Fruit fly (Drosophila melanogaster) whole organism, embryonic: ENCODE measurements around the gene chic.

ENCODE experiments used
- ATbp ChIP-seq: fragments of 200-800 bp; sonication (Bioruptor generic); optimal IDR thresholded peaks from 2 replicates; lab custom pipeline; 2017; ENCODE audit warnings: missing biosample characterization, mild to moderate bottlenecking, missing genetic modification characterization, missing genetic modification reagents
- Blimp-1 ChIP-seq: fragments of 200-800 bp; sonication (Bioruptor generic); optimal IDR thresholded peaks from 3 replicates; lab custom pipeline; 2018; ENCODE audit warnings: missing biosample characterization, missing genetic modification characterization, mild to moderate bottlenecking, moderate library complexity, missing genetic modification reagents
- CG10462 ChIP-seq: fragments of 200-800 bp; sonication (Bioruptor generic); optimal IDR thresholded peaks from 2 replicates; lab custom pipeline; 2016; ENCODE audit warnings: missing biosample characterization, missing genetic modification characterization
- CG11085 ChIP-seq: fragments of 200-800 bp; sonication (Bioruptor generic); IDR thresholded peaks from 2 replicates; pipeline ENCODE4 v1.3.6; 2022; ENCODE audit warnings: missing biosample characterization, missing genetic modification characterization
- CG11093 ChIP-seq: fragments of 200-800 bp; sonication (Bioruptor generic); IDR thresholded peaks from 3 replicates; pipeline ENCODE4 v1.3.6; 2022; ENCODE audit warnings: missing biosample characterization, missing genetic modification characterization
- CG11456 ChIP-seq: fragments of 200-800 bp; sonication (Bioruptor generic); IDR thresholded peaks from 3 replicates; pipeline ENCODE4 v1.3.6; 2022; ENCODE audit warnings: missing biosample characterization, missing genetic modification characterization
- CG13424 ChIP-seq: fragments of 200-800 bp; sonication (Bioruptor generic); optimal IDR thresholded peaks from 2 replicates; lab custom pipeline; 2019; ENCODE audit warnings: missing biosample characterization, mild to moderate bottlenecking, missing genetic modification characterization, moderate library complexity
- CG14965 ChIP-seq: fragments of 200-800 bp; sonication (Bioruptor generic); optimal IDR thresholded peaks from 2 replicates; lab custom pipeline; 2016; ENCODE audit warnings: missing biosample characterization, missing genetic modification characterization, borderline replicate concordance
- CG16813 ChIP-seq: fragments of 200-800 bp; sonication (Bioruptor generic); IDR thresholded peaks from 3 replicates; pipeline ENCODE4 v1.3.6; 2022; ENCODE audit warnings: missing biosample characterization, missing genetic modification characterization; ENCODE audit not compliant: partially characterized antibody
- CG17328 ChIP-seq: fragments of 200-800 bp; sonication (Bioruptor generic); IDR thresholded peaks from 2 replicates; pipeline ENCODE4 v1.3.6; 2022; ENCODE audit warnings: missing biosample characterization, missing genetic modification characterization
- CG1792 ChIP-seq: fragments of 200-800 bp; sonication (Bioruptor generic); optimal IDR thresholded peaks from 2 replicates; lab custom pipeline; 2016; ENCODE audit warnings: missing biosample characterization, missing genetic modification characterization
- CG18011 ChIP-seq: fragments of 200-800 bp; sonication (Bioruptor generic); optimal IDR thresholded peaks from 2 replicates; lab custom pipeline; 2017; ENCODE audit warnings: missing biosample characterization, missing genetic modification characterization, mild to moderate bottlenecking, moderate library complexity, missing genotype
- CG2129 ChIP-seq: fragments of 200-800 bp; sonication (Bioruptor generic); IDR thresholded peaks from 2 replicates; pipeline ENCODE4 v1.3.6; 2022; ENCODE audit warnings: missing biosample characterization, missing genetic modification characterization; ENCODE audit not compliant: partially characterized antibody
- CG30403 ChIP-seq: fragments of 200-800 bp; sonication (Bioruptor generic); optimal IDR thresholded peaks from 3 replicates; lab custom pipeline; 2016; ENCODE audit warnings: missing biosample characterization, missing genetic modification characterization
- CG4360 ChIP-seq: fragments of 200-800 bp; sonication (Bioruptor generic); IDR thresholded peaks from 2 replicates; pipeline ENCODE4 v1.3.6; 2022; ENCODE audit warnings: missing biosample characterization, missing genetic modification characterization
- CG4820 ChIP-seq: fragments of 200-800 bp; sonication (Bioruptor generic); optimal IDR thresholded peaks from 3 replicates; lab custom pipeline; 2016; ENCODE audit warnings: missing biosample characterization, missing genetic modification characterization
- CG8924 ChIP-seq: fragments of 200-800 bp; optimal IDR thresholded peaks from 3 replicates; lab custom pipeline; 2019; ENCODE audit warnings: missing biosample characterization, mild to moderate bottlenecking, missing genetic modification characterization, moderate library complexity
- CG9932 ChIP-seq: fragments of 200-800 bp; sonication (Bioruptor generic); IDR thresholded peaks from 2 replicates; pipeline ENCODE4 v1.3.6; 2022; ENCODE audit warnings: missing biosample characterization, missing genetic modification characterization
- CkIIα-i1 ChIP-seq: fragments of 200-800 bp; sonication (Bioruptor generic); IDR thresholded peaks from 2 replicates; pipeline ENCODE4 v1.3.6; 2022; ENCODE audit warnings: missing biosample characterization, missing genetic modification characterization
- Dip3 ChIP-seq: fragments of 200-800 bp; sonication (Bioruptor generic); optimal IDR thresholded peaks from 3 replicates; lab custom pipeline; 2016; ENCODE audit warnings: missing biosample characterization, missing genetic modification characterization
- Gsc ChIP-seq: fragments of 200-800 bp; sonication (Bioruptor generic); IDR thresholded peaks from 2 replicates; pipeline ENCODE4 v1.3.6; 2022; ENCODE audit warnings: missing biosample characterization, missing genetic modification characterization
- Hey ChIP-seq: fragments of 200-800 bp; sonication (Bioruptor generic); optimal IDR thresholded peaks from 3 replicates; lab custom pipeline; 2018; ENCODE audit warnings: missing biosample characterization, mild to moderate bottlenecking, missing genetic modification characterization
- Lpt ChIP-seq: fragments of >200 bp; optimal IDR thresholded peaks from 2 replicates; lab custom pipeline; 2018; ENCODE audit warnings: missing biosample characterization, missing genetic modification characterization
- Nf-YA ChIP-seq: fragments of 200-800 bp; sonication (Bioruptor generic); IDR thresholded peaks from 2 replicates; pipeline ENCODE4 v1.3.6; 2022; ENCODE audit warnings: missing biosample characterization, missing genetic modification characterization
- Nf-YC ChIP-seq: fragments of 200-800 bp; optimal IDR thresholded peaks from 3 replicates; lab custom pipeline; 2019; ENCODE audit warnings: missing biosample characterization, mild to moderate bottlenecking, missing genetic modification characterization, moderate library complexity
- Oaz ChIP-seq: fragments of 200-800 bp; sonication (Bioruptor generic); IDR thresholded peaks from 2 replicates; pipeline ENCODE4 v1.3.6; 2022; ENCODE audit warnings: missing biosample characterization, missing genetic modification characterization
- Pdp1 ChIP-seq, 2 experiments: fragments of 200-800 bp; sonication (Bioruptor generic); optimal IDR thresholded peaks; 3 replicates each; lab custom pipeline; 2016; ENCODE audit warnings: missing biosample characterization in 2 of 2, missing genetic modification characterization in 2 of 2, mild to moderate bottlenecking in 1 of 2, moderate library complexity in 1 of 2
- Ravus ChIP-seq: fragments of 200-800 bp; sonication (Bioruptor generic); IDR thresholded peaks from 2 replicates; pipeline ENCODE4 v1.3.6; 2022; ENCODE audit warnings: missing biosample characterization, missing genetic modification characterization
- TFAM ChIP-seq: fragments of 200-800 bp; sonication (Bioruptor generic); optimal IDR thresholded peaks from 2 replicates; lab custom pipeline; 2017; ENCODE audit warnings: missing biosample characterization, missing genetic modification characterization, inconsistent platforms
- Tbp ChIP-seq: fragments of >200 bp; optimal IDR thresholded peaks from 2 replicates; lab custom pipeline; 2018; ENCODE audit warnings: missing biosample characterization, missing genetic modification characterization
- Usf ChIP-seq: fragments of 200-800 bp; sonication (Bioruptor generic); optimal IDR thresholded peaks from 2 replicates; lab custom pipeline; 2017; ENCODE audit warnings: missing genotype, missing biosample characterization, missing genetic modification characterization
- amos ChIP-seq: fragments of 200-800 bp; sonication (Bioruptor generic); IDR thresholded peaks from 2 replicates; pipeline ENCODE4 v1.3.6; 2022; ENCODE audit warnings: missing biosample characterization, missing genetic modification characterization; ENCODE audit not compliant: partially characterized antibody
- bsh ChIP-seq, 2 experiments: fragments of 200-800 bp; sonication (Bioruptor generic); optimal IDR thresholded peaks; 2 replicates each; lab custom pipeline; 2017 to 2018; ENCODE audit warnings: mild to moderate bottlenecking in 2 of 2, missing biosample characterization in 2 of 2, missing genetic modification characterization in 2 of 2, moderate library complexity in 1 of 2
- crp ChIP-seq, 2 experiments: fragments of 200-800 bp; sonication (Bioruptor generic); optimal IDR thresholded peaks; 2 replicates in 1 of 2; 3 replicates in 1 of 2; lab custom pipeline; 2017; ENCODE audit warnings: missing biosample characterization in 2 of 2, missing genetic modification characterization in 2 of 2, mild to moderate bottlenecking in 1 of 2, moderate library complexity in 1 of 2
- dpn ChIP-seq, 2 experiments: fragments of 200-800 bp; sonication (Bioruptor generic); optimal IDR thresholded peaks; 3 replicates each; lab custom pipeline; 2016; ENCODE audit warnings: missing biosample characterization in 2 of 2, missing genetic modification characterization in 2 of 2
- emc ChIP-seq: fragments of 200-800 bp; sonication (Bioruptor generic); optimal IDR thresholded peaks from 2 replicates; lab custom pipeline; 2016; ENCODE audit warnings: missing biosample characterization, missing genetic modification characterization
- ems ChIP-seq: fragments of 200-800 bp; sonication (Bioruptor generic); optimal IDR thresholded peaks from 3 replicates; lab custom pipeline; 2016; ENCODE audit warnings: missing biosample characterization, missing genetic modification characterization
- gem ChIP-seq: fragments of 200-800 bp; sonication (Bioruptor generic); optimal IDR thresholded peaks from 2 replicates; lab custom pipeline; 2019; ENCODE audit warnings: missing biosample characterization, mild to moderate bottlenecking, missing genetic modification characterization, moderate library complexity
- ham ChIP-seq: fragments of 200-800 bp; sonication (Bioruptor generic); IDR thresholded peaks from 2 replicates; pipeline ENCODE4 v1.3.6; 2022; ENCODE audit warnings: missing biosample characterization, missing genetic modification characterization
- hbn ChIP-seq: fragments of 200-800 bp; sonication (Bioruptor generic); IDR thresholded peaks from 2 replicates; pipeline ENCODE4 v1.3.6; 2022; ENCODE audit warnings: missing biosample characterization, missing genetic modification characterization; ENCODE audit not compliant: partially characterized antibody
- ken ChIP-seq: fragments of 200-800 bp; sonication (Bioruptor generic); IDR thresholded peaks from 3 replicates; pipeline ENCODE4 v1.3.6; 2022; ENCODE audit warnings: missing biosample characterization, missing genetic modification characterization
- prd ChIP-seq, 3 experiments: fragments of >200 bp in 2 of 3; fragments of 200-800 bp in 1 of 3; sonication (Bioruptor generic) in 1 of 3; optimal IDR thresholded peaks in 2 of 3; IDR thresholded peaks in 1 of 3; 2 replicates in 2 of 3; 3 replicates in 1 of 3; pipeline versions ENCODE4 v1.3.6 to Lab custom; 2017 to 2022; ENCODE audit warnings: missing biosample characterization in 1 of 3, missing genetic modification characterization in 1 of 3
- ro ChIP-seq: fragments of 200-800 bp; sonication (Bioruptor generic); IDR thresholded peaks from 2 replicates; pipeline ENCODE4 v1.3.6; 2022; ENCODE audit warnings: missing biosample characterization, missing genetic modification characterization
- shn ChIP-seq: fragments of 200-800 bp; sonication (Bioruptor generic); optimal IDR thresholded peaks from 3 replicates; lab custom pipeline; 2016; ENCODE audit warnings: missing biosample characterization, missing genetic modification characterization
- slp2 ChIP-seq: fragments of 200-800 bp; sonication (Bioruptor generic); optimal IDR thresholded peaks from 2 replicates; lab custom pipeline; 2016; ENCODE audit warnings: missing biosample characterization, missing genetic modification characterization
- sr ChIP-seq: fragments of 200-800 bp; sonication (Bioruptor generic); IDR thresholded peaks from 3 replicates; pipeline ENCODE4 v1.3.6; 2022; ENCODE audit warnings: missing biosample characterization, missing genetic modification characterization
- tll ChIP-seq, 2 experiments: fragments of 200-800 bp in 1 of 2; fragments of >200 bp in 1 of 2; sonication (Bioruptor generic) in 1 of 2; optimal IDR thresholded peaks; 2 replicates each; lab custom pipeline; 2017 to 2019; ENCODE audit warnings: missing biosample characterization in 2 of 2, missing genetic modification characterization in 2 of 2, mild to moderate bottlenecking in 1 of 2, moderate library complexity in 1 of 2
- trem ChIP-seq: fragments of 200-800 bp; optimal IDR thresholded peaks from 3 replicates; lab custom pipeline; 2019; ENCODE audit warnings: missing biosample characterization, mild to moderate bottlenecking, missing genetic modification characterization, moderate library complexity
- trh ChIP-seq: fragments of 200-800 bp; sonication (Bioruptor generic); optimal IDR thresholded peaks from 2 replicates; lab custom pipeline; 2016; ENCODE audit warnings: missing biosample characterization, missing genetic modification characterization
- wor ChIP-seq: fragments of 200-800 bp; sonication (Bioruptor generic); IDR thresholded peaks from 2 replicates; pipeline ENCODE4 v1.3.6; 2022; ENCODE audit warnings: missing biosample characterization, missing genetic modification characterization
- yki ChIP-seq: fragments of >200 bp; optimal IDR thresholded peaks from 3 replicates; lab custom pipeline; 2018

Gene chic

DNA sequence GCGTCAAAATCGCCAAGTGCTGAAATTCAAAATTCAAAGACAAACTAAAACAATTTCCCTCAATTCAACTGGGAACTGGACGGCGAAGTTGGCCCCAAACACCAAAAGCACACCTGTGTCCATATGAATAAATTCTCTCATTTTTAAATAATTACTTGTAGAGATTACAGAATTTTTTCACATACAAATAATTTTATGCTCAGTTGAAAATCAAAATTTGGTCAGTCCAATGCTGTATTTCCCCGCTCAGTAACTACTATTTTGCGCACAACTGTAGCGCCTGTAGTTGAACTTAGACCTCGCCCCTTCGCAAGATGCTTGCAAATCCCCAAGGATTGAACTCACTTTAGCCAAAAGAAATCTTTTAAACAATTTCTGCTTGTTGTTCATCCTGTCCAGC lies 47.9 kb upstream of the chic start (continued):
- no peak for TF ChIP-seq CG14965
- no peak for TF ChIP-seq slp2
- no peak for TF ChIP-seq sr (GFP tag; lab: Robert Waterston, UW)
- 0 out of 2 replicates have a peak, but pooled peaks have one; percentile 10 for TF ChIP-seq Nf-YA (GFP tag; lab: Robert Waterston, UW)
- no peak for TF ChIP-seq Nf-YC (tag; lab: Kevin White, UChicago)
- no peak for TF ChIP-seq yki
- no peak for TF ChIP-seq wor (GFP tag; lab: Robert Waterston, UW)
- TF ChIP-seq Gsc (GFP tag; lab: Robert Waterston, UW) = no peak
- no peak for TF ChIP-seq Usf
- TF ChIP-seq amos (GFP tag; lab: Robert Waterston, UW) = no peak
- no peak for TF ChIP-seq CG10462 (GFP tag; lab: Kevin White, UChicago)
- TF ChIP-seq ems (GFP tag; lab: Kevin White, UChicago) = no peak
- no peak for TF ChIP-seq CG8924 (tag; lab: Kevin White, UChicago)
- TF ChIP-seq emc (GFP tag; lab: Kevin White, UChicago) = no peak
- TF ChIP-seq ro = no peak
- TF ChIP-seq crp (GFP tag; optimal IDR thresholded peaks at IDR 0.05; lab: Kevin White, UChicago) = no peak
- no peak for TF ChIP-seq dpn (GFP tag; optimal IDR thresholded peaks at IDR 0.05; lab: Kevin White, UChicago)
- peak; percentile 53; the same call in 1 of the 3 replicates for TF ChIP-seq ken (GFP tag; lab: Robert Waterston, UW)
- TF ChIP-seq Ravus (GFP tag; lab: Robert Waterston, UW) = no peak
- no peak for TF ChIP-seq Lpt
- no peak for TF ChIP-seq trem
- no peak for TF ChIP-seq ham (GFP tag; lab: Robert Waterston, UW)
- no peak for TF ChIP-seq CG11093
- TF ChIP-seq CG17328 = peak; percentile 68
- TF ChIP-seq tll (GFP tag; optimal IDR thresholded peaks at IDR 0.05; lab: Kevin White, UChicago) = no peak
- TF ChIP-seq shn = no peak
- no peak for TF ChIP-seq gem (tag; lab: Kevin White, UChicago)
- no peak for TF ChIP-seq Pdp1 (GFP tag; optimal IDR thresholded peaks at IDR 0.05; lab: Kevin White, UChicago)
- no peak for TF ChIP-seq CG1792 (GFP tag; lab: Kevin White, UChicago)
- no peak for TF ChIP-seq Hey
- TF ChIP-seq Blimp-1 (GFP tag; lab: Kevin White, UChicago) = no peak
- TF ChIP-seq CG4360 = no peak
- TF ChIP-seq hbn = no peak
- TF ChIP-seq prd (optimal IDR thresholded peaks at IDR 0.05; lab: Kevin White, UChicago) = no peak
- TF ChIP-seq prd (GFP tag; IDR thresholded peaks at IDR 0.05; lab: Robert Waterston, UW) = peak; percentile 33; the same call in 1 of the 3 replicates
- no peak for TF ChIP-seq CG18011 (GFP tag; lab: Kevin White, UChicago)
- TF ChIP-seq CG16813 = no peak
- TF ChIP-seq Tbp = no peak
- TF ChIP-seq ATbp (GFP tag; lab: Kevin White, UChicago) = peak; percentile 33
- no peak for TF ChIP-seq trh (GFP tag; lab: Kevin White, UChicago)
- TF ChIP-seq Oaz = no peak
- TF ChIP-seq bsh (GFP tag; optimal IDR thresholded peaks at IDR 0.05; lab: Kevin White, UChicago) = peak in 1 of 2 experiments; percentile 36
- TF ChIP-seq CG11085 = no peak
- TF ChIP-seq CG11456 (GFP tag; lab: Robert Waterston, UW) = no peak
- TF ChIP-seq CG4820 = no peak
- TF ChIP-seq CkIIα-i1 (GFP tag; lab: Robert Waterston, UW) = no peak
- TF ChIP-seq CG2129 (GFP tag; lab: Robert Waterston, UW) = no peak
- peak; percentile 5 for TF ChIP-seq CG30403 (GFP tag; lab: Kevin White, UChicago)
- TF ChIP-seq CG9932 (GFP tag; lab: Robert Waterston, UW) = no peak
- no peak for TF ChIP-seq Dip3
- TF ChIP-seq TFAM (GFP tag; lab: Kevin White, UChicago) = no peak
- TF ChIP-seq CG13424 = no peak
